Fruit fly (Drosophila melanogaster) whole organism, embryonic: ENCODE results near the gene Ccp84Ad.
A peak's percentile ranks its signal among the peaks of the same experiment; 100 is the strongest.

Source experiments
- Blimp-1 ChIP-seq: fragments of 200-800 bp; sonication (Bioruptor generic); optimal IDR thresholded peaks from 3 replicates; lab custom pipeline; 2018; ENCODE audit warnings: missing biosample characterization, missing genetic modification characterization, mild to moderate bottlenecking, moderate library complexity, missing genetic modification reagents
- CG1024 ChIP-seq: fragments of 200-800 bp; sonication (Bioruptor generic); IDR thresholded peaks from 2 replicates; pipeline ENCODE4 v1.3.6; 2022; ENCODE audit warnings: missing biosample characterization, missing genetic modification characterization
- CG10979 ChIP-seq: fragments of 200-800 bp; sonication (Bioruptor generic); optimal IDR thresholded peaks from 2 replicates; lab custom pipeline; 2018; ENCODE audit warnings: missing biosample characterization, mild to moderate bottlenecking, missing genetic modification characterization, moderate library complexity
- CG11560 ChIP-seq: fragments of 200-800 bp; sonication (Bioruptor generic); IDR thresholded peaks from 3 replicates; pipeline ENCODE4 v1.3.6; 2022; ENCODE audit warnings: missing biosample characterization, missing genetic modification characterization
- CG1233 ChIP-seq: fragments of 200-800 bp; sonication (Bioruptor generic); optimal IDR thresholded peaks from 4 replicates; lab custom pipeline; 2018; ENCODE audit warnings: missing biosample characterization, mild to moderate bottlenecking, missing genetic modification characterization
- CG12391 ChIP-seq: fragments of 200-800 bp; sonication (Bioruptor generic); optimal IDR thresholded peaks from 3 replicates; lab custom pipeline; 2018; ENCODE audit warnings: missing biosample characterization, mild to moderate bottlenecking, missing genetic modification characterization, moderate library complexity
- CG15011 ChIP-seq: fragments of 200-800 bp; sonication (Bioruptor generic); optimal IDR thresholded peaks from 3 replicates; lab custom pipeline; 2018; ENCODE audit warnings: missing biosample characterization, mild to moderate bottlenecking, missing genetic modification characterization
- CG17186 ChIP-seq: fragments of 200-800 bp; sonication (Bioruptor generic); optimal IDR thresholded peaks from 3 replicates; lab custom pipeline; 2017; ENCODE audit warnings: missing biosample characterization, missing genetic modification reagents, missing genetic modification characterization
- CG17359 ChIP-seq: fragments of 200-800 bp; sonication (Bioruptor generic); optimal IDR thresholded peaks from 3 replicates; lab custom pipeline; 2018; ENCODE audit warnings: missing biosample characterization, mild to moderate bottlenecking, missing genetic modification characterization, moderate library complexity
- CG17385 ChIP-seq: fragments of 200-800 bp; sonication (Bioruptor generic); optimal IDR thresholded peaks from 3 replicates; lab custom pipeline; 2018; ENCODE audit warnings: missing biosample characterization, mild to moderate bottlenecking, missing genetic modification characterization
- CG2116 ChIP-seq: fragments of 200-800 bp; sonication (Bioruptor generic); optimal IDR thresholded peaks from 3 replicates; lab custom pipeline; 2018; ENCODE audit warnings: missing biosample characterization, mild to moderate bottlenecking, missing genetic modification characterization
- CG2889 ChIP-seq: fragments of 200-800 bp; sonication (Bioruptor generic); IDR thresholded peaks from 3 replicates; pipeline ENCODE4 v1.3.6; 2022; ENCODE audit warnings: missing biosample characterization, missing genetic modification characterization
- CG32532 ChIP-seq: fragments of 200-800 bp; sonication (Bioruptor generic); IDR thresholded peaks from 2 replicates; pipeline ENCODE4 v1.3.6; 2022; ENCODE audit warnings: missing biosample characterization, missing genetic modification characterization
- CG4854 ChIP-seq: fragments of 200-800 bp; sonication (Bioruptor generic); optimal IDR thresholded peaks from 2 replicates; lab custom pipeline; 2016; ENCODE audit warnings: missing biosample characterization, missing genetic modification characterization, inconsistent platforms
- CG5180 ChIP-seq: fragments of 200-800 bp; sonication (Bioruptor generic); optimal IDR thresholded peaks from 3 replicates; lab custom pipeline; 2017; ENCODE audit warnings: missing biosample characterization, missing genetic modification characterization, mild to moderate bottlenecking, moderate library complexity, missing genetic modification reagents
- CG5245 ChIP-seq: fragments of 200-800 bp; sonication (Bioruptor generic); optimal IDR thresholded peaks from 3 replicates; lab custom pipeline; 2016; ENCODE audit warnings: missing biosample characterization, missing genetic modification characterization
- CG7786 ChIP-seq: fragments of 200-800 bp; sonication (Bioruptor generic); optimal IDR thresholded peaks from 2 replicates; lab custom pipeline; 2016; ENCODE audit warnings: missing biosample characterization, missing genetic modification characterization
- CG8290 ChIP-seq, 3 experiments: fragments of 200-800 bp; sonication (Bioruptor generic); optimal IDR thresholded peaks; 2 replicates each; lab custom pipeline; 2016 to 2019; ENCODE audit warnings: missing biosample characterization in 3 of 3, missing genetic modification characterization in 3 of 3, mild to moderate bottlenecking in 2 of 3, moderate library complexity in 1 of 3
- CG9727 ChIP-seq: fragments of 200-800 bp; sonication (Bioruptor generic); optimal IDR thresholded peaks from 3 replicates; lab custom pipeline; 2017; ENCODE audit warnings: missing biosample characterization, mild to moderate bottlenecking, missing genetic modification characterization
- Chrac-16 ChIP-seq: fragments of 200-800 bp; sonication (Bioruptor generic); optimal IDR thresholded peaks from 3 replicates; lab custom pipeline; 2016; ENCODE audit warnings: missing biosample characterization, missing genetic modification characterization
- D19A ChIP-seq: fragments of 200-800 bp; optimal IDR thresholded peaks from 3 replicates; lab custom pipeline; 2019; ENCODE audit warnings: missing biosample characterization, mild to moderate bottlenecking, missing genetic modification characterization, moderate library complexity
- Hmr ChIP-seq: fragments of 200-800 bp; sonication (Bioruptor generic); optimal IDR thresholded peaks from 3 replicates; lab custom pipeline; 2017; ENCODE audit warnings: mild to moderate bottlenecking, missing biosample characterization, missing genetic modification reagents, missing genetic modification characterization
- Jarid2 ChIP-seq: fragments of 200-800 bp; sonication (Bioruptor generic); optimal IDR thresholded peaks from 3 replicates; lab custom pipeline; 2017; ENCODE audit warnings: mild to moderate bottlenecking, missing biosample characterization, missing genetic modification reagents, missing genetic modification characterization
- MBD-R2 ChIP-seq: fragments of 200-800 bp; sonication (Bioruptor generic); IDR thresholded peaks from 2 replicates; pipeline ENCODE4 v1.3.6; 2022; ENCODE audit warnings: missing biosample characterization, missing genetic modification characterization
- Optix ChIP-seq: fragments of 200-800 bp; sonication (Bioruptor generic); IDR thresholded peaks from 3 replicates; pipeline ENCODE4 v1.3.6; 2022; ENCODE audit warnings: missing biosample characterization, missing genetic modification characterization
- Ravus ChIP-seq: fragments of 200-800 bp; sonication (Bioruptor generic); IDR thresholded peaks from 2 replicates; pipeline ENCODE4 v1.3.6; 2022; ENCODE audit warnings: missing biosample characterization, missing genetic modification characterization
- Stat92E ChIP-seq, 3 experiments: fragments of >200 bp in 2 of 3; fragments of 200-800 bp in 1 of 3; sonication (Bioruptor generic) in 1 of 3; optimal IDR thresholded peaks; 2 replicates each; lab custom pipeline; 2017 to 2019; ENCODE audit warnings: missing biosample characterization in 3 of 3, missing genetic modification characterization in 3 of 3, mild to moderate bottlenecking in 1 of 3, moderate library complexity in 1 of 3
- ap ChIP-seq: fragments of 200-800 bp; sonication (Bioruptor generic); IDR thresholded peaks from 2 replicates; pipeline ENCODE4 v1.3.6; 2022; ENCODE audit warnings: missing biosample characterization, missing genetic modification characterization
- chif ChIP-seq, 2 experiments: fragments of 200-800 bp; sonication (Bioruptor generic); optimal IDR thresholded peaks; 3 replicates each; lab custom pipeline; 2016; ENCODE audit warnings: missing biosample characterization in 2 of 2, missing genetic modification characterization in 2 of 2
- chn ChIP-seq: fragments of 200-800 bp; sonication (Bioruptor generic); optimal IDR thresholded peaks from 2 replicates; lab custom pipeline; 2016; ENCODE audit warnings: missing biosample characterization, missing genetic modification characterization
- en ChIP-seq: fragments of 200-800 bp; sonication (Bioruptor generic); optimal IDR thresholded peaks from 2 replicates; lab custom pipeline; 2016; ENCODE audit warnings: missing biosample characterization, missing genetic modification characterization
- ewg ChIP-seq: fragments of 200-800 bp; sonication (Bioruptor generic); optimal IDR thresholded peaks from 3 replicates; lab custom pipeline; 2017; ENCODE audit warnings: mild to moderate bottlenecking, missing biosample characterization, missing genetic modification reagents, missing genetic modification characterization
- fru ChIP-seq: fragments of >200 bp; optimal IDR thresholded peaks from 2 replicates; lab custom pipeline; 2017
- h ChIP-seq: fragments of >200 bp; optimal IDR thresholded peaks from 2 replicates; lab custom pipeline; 2017
- hb ChIP-seq: fragments of 200-800 bp; sonication (Bioruptor generic); IDR thresholded peaks from 3 replicates; pipeline ENCODE4 v1.3.6; 2022; ENCODE audit warnings: missing biosample characterization, missing genetic modification characterization; ENCODE audit not compliant: partially characterized antibody
- hkb ChIP-seq, 2 experiments: fragments of 200-800 bp in 1 of 2; fragments of >200 bp in 1 of 2; sonication (Bioruptor generic) in 1 of 2; IDR thresholded peaks in 1 of 2; optimal IDR thresholded peaks in 1 of 2; 2 replicates each; pipeline versions ENCODE4 v1.3.6 to Lab custom; 2017 to 2022; ENCODE audit warnings: missing biosample characterization in 1 of 2, missing genetic modification characterization in 1 of 2
- ind ChIP-seq: fragments of 200-800 bp; sonication (Bioruptor generic); optimal IDR thresholded peaks from 3 replicates; lab custom pipeline; 2016; ENCODE audit warnings: missing biosample characterization, missing genetic modification characterization
- jigr1 ChIP-seq: fragments of 200-800 bp; sonication (Bioruptor generic); IDR thresholded peaks from 3 replicates; pipeline ENCODE4 v1.3.6; 2022; ENCODE audit warnings: missing biosample characterization, missing genetic modification characterization
- lbe ChIP-seq: fragments of 200-800 bp; sonication (Bioruptor generic); optimal IDR thresholded peaks from 2 replicates; lab custom pipeline; 2016; ENCODE audit warnings: missing biosample characterization, mild to moderate bottlenecking, missing genetic modification characterization
- lola ChIP-seq, 3 experiments: fragments of >200 bp in 2 of 3; fragments of 200-800 bp in 1 of 3; sonication (Bioruptor generic) in 1 of 3; optimal IDR thresholded peaks; 2 replicates each; lab custom pipeline; 2017 to 2019; ENCODE audit warnings: missing biosample characterization in 3 of 3, missing genetic modification characterization in 3 of 3, mild to moderate bottlenecking in 1 of 3, moderate library complexity in 1 of 3
- pros ChIP-seq: fragments of 200-800 bp; sonication (Bioruptor generic); optimal IDR thresholded peaks from 3 replicates; lab custom pipeline; 2019; ENCODE audit warnings: missing biosample characterization, mild to moderate bottlenecking, missing genetic modification characterization, moderate library complexity
- ranshi ChIP-seq: fragments of 200-800 bp; sonication (Bioruptor generic); IDR thresholded peaks from 2 replicates; pipeline ENCODE4 v1.3.6; 2022; ENCODE audit warnings: missing biosample characterization, missing genetic modification characterization
- sc ChIP-seq, 3 experiments: fragments of >200 bp in 2 of 3; fragments of 200-800 bp in 1 of 3; sonication (Bioruptor generic) in 1 of 3; optimal IDR thresholded peaks; 2 replicates in 2 of 3; 3 replicates in 1 of 3; lab custom pipeline; 2017; ENCODE audit warnings: mild to moderate bottlenecking in 1 of 3, missing biosample characterization in 1 of 3, missing genetic modification characterization in 1 of 3, missing genetic modification reagents in 1 of 3
- sna ChIP-seq: fragments of 200-800 bp; sonication (Bioruptor generic); IDR thresholded peaks from 2 replicates; pipeline ENCODE4 v1.3.6; 2022; ENCODE audit warnings: missing biosample characterization, missing genetic modification characterization; ENCODE audit not compliant: partially characterized antibody
- sr ChIP-seq: fragments of 200-800 bp; sonication (Bioruptor generic); IDR thresholded peaks from 3 replicates; pipeline ENCODE4 v1.3.6; 2022; ENCODE audit warnings: missing biosample characterization, missing genetic modification characterization
- ssp ChIP-seq: fragments of 200-800 bp; sonication (Bioruptor generic); IDR thresholded peaks from 2 replicates; pipeline ENCODE4 v1.3.6; 2022; ENCODE audit warnings: missing biosample characterization, missing genetic modification characterization
- trem ChIP-seq: fragments of 200-800 bp; optimal IDR thresholded peaks from 3 replicates; lab custom pipeline; 2019; ENCODE audit warnings: missing biosample characterization, mild to moderate bottlenecking, missing genetic modification characterization, moderate library complexity
- twi ChIP-seq: fragments of 200-800 bp; optimal IDR thresholded peaks from 2 replicates; lab custom pipeline; 2019; ENCODE audit warnings: missing biosample characterization, mild to moderate bottlenecking, missing genetic modification characterization, moderate library complexity

The Ccp84Ad gene

DNA sequence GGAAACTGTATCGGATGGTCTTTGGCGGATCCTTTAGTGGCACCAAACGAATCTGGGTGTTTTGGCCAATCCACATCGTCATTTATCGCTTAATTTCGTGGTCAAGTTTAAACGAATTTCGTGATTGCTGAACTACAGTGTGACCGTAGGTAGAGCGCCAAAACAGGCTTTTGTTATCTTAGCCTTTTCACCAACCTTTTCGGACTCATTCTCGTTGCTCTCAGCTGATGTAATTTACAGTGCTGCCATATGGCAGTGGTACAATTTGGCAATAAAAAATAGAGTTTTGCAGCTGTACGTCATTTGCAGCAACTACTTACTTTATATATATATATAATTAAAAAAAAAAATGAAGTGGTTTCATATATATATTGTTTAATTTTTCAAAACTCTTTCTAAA lies 32.6 kb upstream of the Ccp84Ad start, which contains the start of gene agt (continued):
- no peak for TF ChIP-seq sc (optimal IDR thresholded peaks at IDR 0.05; lab: Kevin White, UChicago)
- TF ChIP-seq sc (GFP tag; optimal IDR thresholded peaks at IDR 0.05; lab: Kevin White, UChicago): no peak
- no peak for TF ChIP-seq CG17385 (GFP tag; lab: Kevin White, UChicago)
- TF ChIP-seq CG2116 (GFP tag; lab: Kevin White, UChicago): peak; percentile 54
- TF ChIP-seq CG5245: no peak
- no peak for TF ChIP-seq CG15011
- TF ChIP-seq CG4854 (GFP tag; lab: Kevin White, UChicago): no peak
- no peak for TF ChIP-seq pros (GFP tag; lab: Kevin White, UChicago)
- peak; percentile 2 for TF ChIP-seq CG17186
- no peak for TF ChIP-seq h (lab: Kevin White, UChicago)
- TF ChIP-seq Optix: no peak
- no peak for TF ChIP-seq ssp (GFP tag; lab: Robert Waterston, UW)
- TF ChIP-seq Chrac-16 (GFP tag; lab: Kevin White, UChicago): no peak
- no peak for TF ChIP-seq sna (GFP tag; lab: Robert Waterston, UW)
- TF ChIP-seq sr (GFP tag; lab: Robert Waterston, UW): no peak
- TF ChIP-seq CG2889 (GFP tag; lab: Robert Waterston, UW): no peak
- no peak for TF ChIP-seq Ravus (GFP tag; lab: Robert Waterston, UW)
- TF ChIP-seq lbe: no peak
- peak; percentile 96 for TF ChIP-seq MBD-R2 (GFP tag; lab: Robert Waterston, UW)

DNA sequence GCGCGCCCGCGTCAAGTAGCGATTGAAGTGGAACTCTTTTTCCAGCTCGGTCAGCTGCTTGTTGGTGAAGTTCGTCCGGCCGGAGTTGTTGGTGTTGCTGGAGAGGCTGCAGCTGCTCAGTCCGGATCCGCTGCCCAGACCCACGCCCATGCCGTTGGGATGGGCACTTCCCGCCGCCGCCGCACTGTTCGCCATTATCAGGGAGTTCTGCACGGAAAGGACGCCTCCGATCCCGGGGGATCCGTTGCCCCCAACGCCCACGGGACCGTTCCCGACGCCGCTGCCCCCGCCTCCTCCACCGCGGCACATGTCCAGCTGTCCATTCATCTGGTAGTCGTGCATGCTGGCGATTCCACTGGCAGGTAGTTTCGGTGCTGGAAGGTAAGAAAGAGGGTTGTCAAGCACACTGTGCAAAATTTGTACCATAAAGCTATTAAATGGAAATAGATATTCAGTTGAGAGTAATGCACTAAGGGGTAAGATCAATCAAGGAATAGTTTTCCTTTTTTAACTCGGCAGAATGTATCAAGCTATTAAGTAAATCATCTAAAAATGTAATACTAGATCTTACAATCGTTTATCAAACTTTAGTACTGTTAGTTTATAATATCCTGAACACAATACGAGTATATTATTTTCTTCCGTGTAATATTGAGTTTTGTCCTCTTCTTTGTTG lies 29.8 kb upstream of the Ccp84Ad start:
- TF ChIP-seq CG17359 (tag; lab: Kevin White, UChicago) (no peak), CG9727 (GFP tag; lab: Kevin White, UChicago) (peak; percentile 35), hb (GFP tag; lab: Robert Waterston, UW) (no peak), CG1024 (GFP tag; lab: Robert Waterston, UW) (no peak), Jarid2 (GFP tag; lab: Kevin White, UChicago) (no peak), CG1233 (no peak), hkb (optimal IDR thresholded peaks at IDR 0.05; lab: Kevin White, UChicago) (no peak), hkb (GFP tag; IDR thresholded peaks at IDR 0.05; lab: Robert Waterston, UW) (no peak), fru (no peak), D19A (tag; lab: Kevin White, UChicago) (no peak), ssp (GFP tag; lab: Robert Waterston, UW) (no peak), twi (no peak), chn (GFP tag; lab: Kevin White, UChicago) (no peak), Blimp-1 (GFP tag; lab: Kevin White, UChicago) (no peak), CG10979 (peak; percentile 38), CG11560 (no peak), chif (GFP tag; optimal IDR thresholded peaks at IDR 0.05; lab: Kevin White, UChicago) (peak in 1 of 2 experiments; percentile 14), CG7786 (GFP tag; lab: Kevin White, UChicago) (no peak), en (GFP tag; lab: Kevin White, UChicago) (no peak), Stat92E (GFP tag; optimal IDR thresholded peaks at IDR 0.05; lab: Kevin White, UChicago) (no peak), trem (tag; lab: Kevin White, UChicago) (peak; percentile 14), CG8290 (GFP tag; optimal IDR thresholded peaks at IDR 0.05; lab: Kevin White, UChicago) (no peak), CG8290 (tag; optimal IDR thresholded peaks at IDR 0.05; lab: Kevin White, UChicago) (no peak), CG12391 (tag; lab: Kevin White, UChicago) (no peak), lola (GFP tag; optimal IDR thresholded peaks at IDR 0.05; lab: Kevin White, UChicago) (peak in 1 of 3 experiments; percentile 51), Hmr (no peak), ind (GFP tag; lab: Kevin White, UChicago) (no peak), jigr1 (GFP tag; lab: Robert Waterston, UW) (no peak), CG32532 (GFP tag; lab: Robert Waterston, UW) (no peak), ewg (no peak), ranshi (GFP tag; lab: Robert Waterston, UW) (no peak), ap (GFP tag; lab: Robert Waterston, UW) (no peak), CG5180 (no peak)
